Fruit fly (Drosophila melanogaster) whole organism, wandering third instar larva: ENCODE measurements around the gene CG31220.

ENCODE experiments used
- Abd-B ChIP-seq: fragments of >200 bp; optimal IDR thresholded peaks from 2 replicates; lab custom pipeline; 2017; ENCODE audit warnings: missing biosample characterization, missing genetic modification characterization
- CG32264 ChIP-seq: fragments of 200-800 bp; sonication (Bioruptor generic); optimal IDR thresholded peaks from 2 replicates; lab custom pipeline; 2016; ENCODE audit warnings: missing biosample characterization, missing genetic modification characterization
- CG9705 ChIP-seq: fragments of 200-800 bp; sonication (Bioruptor generic); optimal IDR thresholded peaks from 2 replicates; lab custom pipeline; 2018; ENCODE audit warnings: missing biosample characterization, mild to moderate bottlenecking, missing genetic modification characterization
- Dfd ChIP-seq: fragments of >200 bp; optimal IDR thresholded peaks from 2 replicates; lab custom pipeline; 2017; ENCODE audit warnings: missing biosample characterization, missing genetic modification characterization
- Dif ChIP-seq: fragments of 200-275, 200-300 bp; sonication (Bioruptor generic); optimal IDR thresholded peaks from 2 replicates; lab custom pipeline; 2018; ENCODE audit warnings: missing biosample characterization, missing genetic modification characterization; ENCODE audit not compliant: partially characterized antibody
- HLH106 ChIP-seq: fragments of 200-800 bp; optimal IDR thresholded peaks from 3 replicates; lab custom pipeline; 2019; ENCODE audit warnings: missing biosample characterization, mild to moderate bottlenecking, missing genetic modification characterization, moderate library complexity
- Hr78 ChIP-seq: fragments of >200 bp; optimal IDR thresholded peaks from 2 replicates; lab custom pipeline; 2017; ENCODE audit warnings: missing biosample characterization, missing genetic modification characterization
- Hr83 ChIP-seq: fragments of 200-300 bp; sonication (Bioruptor generic); optimal IDR thresholded peaks from 2 replicates; lab custom pipeline; 2016; ENCODE audit warnings: missing biosample characterization, mild to moderate bottlenecking, missing genetic modification characterization, moderate library complexity; ENCODE audit not compliant: poor library complexity, severe bottlenecking
- Mio ChIP-seq: sonication (Bioruptor generic); optimal IDR thresholded peaks from 2 replicates; lab custom pipeline; 2016; ENCODE audit warnings: missing biosample characterization, missing genetic modification characterization
- Myc ChIP-seq: fragments of >200 bp; optimal IDR thresholded peaks from 2 replicates; lab custom pipeline; 2017
- N ChIP-seq: fragments of >200 bp; optimal IDR thresholded peaks from 2 replicates; lab custom pipeline; 2018; ENCODE audit warnings: missing biosample characterization, missing external identifiers, missing genetic modification characterization
- Sp1 ChIP-seq: fragments of 200-800 bp; sonication (Bioruptor generic); optimal IDR thresholded peaks from 3 replicates; lab custom pipeline; 2019; ENCODE audit warnings: missing biosample characterization, mild to moderate bottlenecking, missing genetic modification characterization, moderate library complexity
- Vsx2 ChIP-seq: fragments of 200-300, 225-300 bp; sonication (Bioruptor generic); optimal IDR thresholded peaks from 2 replicates; lab custom pipeline; 2018; ENCODE audit warnings: missing biosample characterization, missing genetic modification characterization; ENCODE audit not compliant: partially characterized antibody
- br ChIP-seq: fragments of 200-800 bp; sonication (Bioruptor generic); optimal IDR thresholded peaks from 2 replicates; lab custom pipeline; 2016; ENCODE audit warnings: missing biosample characterization, missing genetic modification characterization
- brk ChIP-seq: fragments of 200-800 bp; sonication (Bioruptor generic); optimal IDR thresholded peaks from 2 replicates; lab custom pipeline; 2016; ENCODE audit warnings: missing biosample characterization, mild to moderate bottlenecking, missing genetic modification characterization
- dl ChIP-seq, 2 experiments: fragments of 175-275, 200-275 bp in 1 of 2; fragments of 200-275 bp in 1 of 2; sonication (Bioruptor generic); optimal IDR thresholded peaks; lab custom pipeline; 2018; ENCODE audit warnings: mild to moderate bottlenecking in 2 of 2, missing biosample characterization in 2 of 2, missing genetic modification characterization in 2 of 2, moderate library complexity in 2 of 2; ENCODE audit not compliant: partially characterized antibody in 2 of 2, insufficient read depth in 1 of 2
- dmrt93B ChIP-seq: fragments of 200-800 bp; sonication (Bioruptor generic); optimal IDR thresholded peaks from 2 replicates; lab custom pipeline; 2018; ENCODE audit warnings: missing biosample characterization, mild to moderate bottlenecking, missing genetic modification characterization
- dsf ChIP-seq: sonication (Bioruptor generic); optimal IDR thresholded peaks from 2 replicates; lab custom pipeline; 2016; ENCODE audit warnings: missing biosample characterization, missing genetic modification characterization, borderline replicate concordance
- ey ChIP-seq: fragments of 200-800 bp; sonication (Bioruptor generic); optimal IDR thresholded peaks from 2 replicates; lab custom pipeline; 2016; ENCODE audit warnings: missing biosample characterization, missing genetic modification characterization
- fru ChIP-seq: fragments of 200-800 bp; sonication (Bioruptor generic); optimal IDR thresholded peaks from 3 replicates; lab custom pipeline; 2016; ENCODE audit warnings: missing biosample characterization, mild to moderate bottlenecking, missing genetic modification characterization
- h ChIP-seq: fragments of 200-800 bp; sonication (Bioruptor generic); optimal IDR thresholded peaks from 3 replicates; lab custom pipeline; 2016; ENCODE audit warnings: missing biosample characterization, mild to moderate bottlenecking, missing genetic modification characterization
- jim ChIP-seq: fragments of 175-275, 200-325 bp; sonication (Bioruptor generic); optimal IDR thresholded peaks from 2 replicates; lab custom pipeline; 2016; ENCODE audit warnings: missing biosample characterization, mild to moderate bottlenecking, missing genetic modification characterization
- lola ChIP-seq: fragments of >200 bp; optimal IDR thresholded peaks from 2 replicates; lab custom pipeline; 2017; ENCODE audit warnings: missing biosample characterization, missing genetic modification characterization
- pan ChIP-seq: fragments of >200 bp; optimal IDR thresholded peaks from 2 replicates; lab custom pipeline; 2017
- psq ChIP-seq: fragments of 200-800 bp; sonication (Bioruptor generic); optimal IDR thresholded peaks from 3 replicates; lab custom pipeline; 2017; ENCODE audit warnings: missing biosample characterization, mild to moderate bottlenecking, missing genetic modification characterization, moderate library complexity
- rgr ChIP-seq: fragments of 200-800 bp; sonication (Bioruptor generic); optimal IDR thresholded peaks from 3 replicates; lab custom pipeline; 2016; ENCODE audit warnings: missing biosample characterization, mild to moderate bottlenecking, missing genetic modification characterization
- tai ChIP-seq: sonication (Bioruptor generic); optimal IDR thresholded peaks from 2 replicates; lab custom pipeline; 2016; ENCODE audit warnings: missing biosample characterization, missing genetic modification characterization
- woc ChIP-seq: sonication (Bioruptor generic); optimal IDR thresholded peaks from 2 replicates; lab custom pipeline; 2016; ENCODE audit warnings: missing biosample characterization, mild to moderate bottlenecking, missing genetic modification characterization

Gene CG31220

DNA sequence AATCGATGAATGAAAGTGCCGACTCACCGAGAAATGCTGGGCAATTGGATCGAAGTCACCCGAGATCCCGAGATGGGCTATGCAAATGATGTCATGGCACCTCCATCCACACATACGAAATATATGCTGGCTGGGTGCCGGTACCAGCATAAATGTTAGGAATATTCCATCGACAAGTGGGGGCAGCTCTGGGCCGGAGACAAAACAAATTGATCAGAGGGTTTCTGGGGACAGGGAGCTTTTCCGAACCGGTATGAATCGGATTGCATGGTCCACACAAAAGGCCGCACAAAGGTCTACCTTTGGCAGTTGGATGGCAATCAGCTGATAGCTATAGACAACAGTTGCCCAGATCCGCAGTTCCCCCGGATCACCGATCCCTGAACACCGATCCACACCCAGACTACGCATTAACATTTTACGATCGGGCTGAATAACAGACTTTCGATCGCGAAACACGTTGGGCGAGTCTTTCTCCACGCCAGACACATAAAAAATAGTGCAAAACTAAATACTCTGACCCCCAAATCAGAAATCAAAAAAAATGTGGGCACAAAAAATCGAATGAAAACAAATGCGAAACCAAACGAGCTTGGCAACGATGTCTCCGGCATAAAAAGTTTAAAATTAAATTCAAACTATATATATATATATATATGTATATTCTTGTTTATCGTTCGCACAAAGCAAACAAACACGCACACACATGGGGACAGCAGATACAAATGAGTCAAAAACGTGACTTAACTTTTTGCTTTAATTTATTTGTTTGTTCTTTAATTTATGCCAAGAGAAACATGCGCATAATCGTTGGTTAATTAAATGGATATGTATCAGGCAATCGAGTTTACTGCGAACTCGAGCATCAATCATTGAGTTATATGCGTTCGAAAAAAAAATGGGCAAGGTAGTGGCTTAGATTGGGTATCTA, 22.7 kb upstream of the CG31220 start:
- no peak for TF ChIP-seq CG32264 (GFP tag; lab: Kevin White, UChicago)
- no peak for TF ChIP-seq rgr (GFP tag; lab: Kevin White, UChicago)
- no peak for TF ChIP-seq Mio
- TF ChIP-seq Sp1 (GFP tag; lab: Kevin White, UChicago), result no peak
- TF ChIP-seq dl (GFP tag; optimal IDR thresholded peaks at IDR 0.05; lab: Kevin White, UChicago; ENCODE audit: insufficient read depth in 1 of 2, partially characterized antibody in 2 of 2), result no peak
- no peak for TF ChIP-seq Hr83 (GFP tag; lab: Kevin White, UChicago)
- no peak for TF ChIP-seq dsf (GFP tag; lab: Kevin White, UChicago)
- no peak for TF ChIP-seq h (GFP tag; lab: Kevin White, UChicago)
- no peak for TF ChIP-seq Myc (lab: Kevin White, UChicago)
- no peak for TF ChIP-seq Hr78 (GFP tag; lab: Kevin White, UChicago)

DNA sequence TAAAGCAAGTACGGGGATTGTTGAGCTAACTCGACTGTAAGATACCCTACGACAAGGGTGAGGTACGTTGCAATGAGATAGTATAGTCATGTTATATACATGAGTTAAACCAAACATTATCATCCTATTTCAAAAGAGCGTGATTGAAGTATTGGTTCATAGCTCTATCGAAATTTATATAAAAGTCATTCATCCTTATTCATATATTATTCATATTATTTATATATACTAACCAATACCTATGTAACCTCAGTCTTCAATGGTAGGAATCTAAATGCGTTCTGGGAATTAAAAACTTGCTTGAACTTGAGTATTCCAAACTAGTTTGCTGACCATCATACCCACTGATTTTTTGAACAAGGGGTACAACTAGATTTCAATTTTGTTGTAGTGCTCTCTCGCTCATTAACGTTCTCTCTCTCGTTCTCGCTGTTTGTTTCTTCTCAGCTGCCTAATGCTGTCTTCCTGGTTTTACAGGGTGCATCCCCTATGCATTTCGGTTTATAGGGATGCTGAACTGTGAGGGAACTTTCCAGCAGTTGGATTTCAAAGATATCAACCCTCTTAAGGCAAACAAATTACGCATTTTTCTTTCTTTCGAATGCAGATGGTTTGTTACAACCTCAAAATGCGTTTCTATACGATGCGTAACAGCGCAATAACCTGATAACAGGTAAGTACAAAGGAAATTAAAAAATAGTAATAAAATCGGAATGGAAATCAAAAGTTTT, 20.3 kb upstream of the CG31220 start:
- TF ChIP-seq Dif (GFP tag; lab: Kevin White, UChicago) (no peak), pan (lab: Kevin White, UChicago) (peak; percentile 26)

DNA sequence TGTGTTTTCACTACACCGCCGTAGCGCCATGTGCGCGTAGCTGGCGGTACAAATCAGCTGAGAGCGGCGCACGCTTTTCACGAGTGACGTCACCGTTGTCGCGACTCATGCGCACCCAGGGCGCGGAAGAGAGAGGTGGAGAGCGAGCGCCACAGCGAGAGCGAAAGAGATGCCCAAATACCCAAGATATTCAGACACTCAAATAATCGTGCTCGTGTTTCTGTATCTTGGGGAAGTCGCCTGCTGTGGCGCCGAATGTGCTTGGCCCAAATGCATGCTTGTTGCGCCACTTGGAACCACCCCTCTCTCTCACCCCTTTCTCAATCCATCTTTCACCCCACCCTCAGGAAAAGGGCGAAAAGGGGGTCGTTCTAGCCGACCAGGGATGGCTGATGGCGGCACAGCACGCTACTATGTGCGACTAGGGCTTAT, 15.6 kb upstream of the CG31220 start, which contains the start of gene CG6231:
TSS of gene CG6231 (minus strand) at position 34 of the 432 bp plus-strand sequence.
- TF ChIP-seq woc (GFP tag; lab: Kevin White, UChicago), result no peak
- TF ChIP-seq h (GFP tag; lab: Kevin White, UChicago), result peak; percentile 34
- TF ChIP-seq ey, result no peak
- no peak for TF ChIP-seq Hr78 (GFP tag; lab: Kevin White, UChicago)
- TF ChIP-seq Dif (GFP tag; lab: Kevin White, UChicago), result peak; percentile 63
- peak; percentile 44 for TF ChIP-seq Vsx2 (GFP tag; lab: Kevin White, UChicago)
- no peak for TF ChIP-seq Sp1 (GFP tag; lab: Kevin White, UChicago)
- TF ChIP-seq dsf (GFP tag; lab: Kevin White, UChicago), result no peak
- no peak for TF ChIP-seq tai (GFP tag; lab: Kevin White, UChicago)
- TF ChIP-seq Dfd (GFP tag; lab: Kevin White, UChicago), result no peak
- TF ChIP-seq CG9705 (GFP tag; lab: Kevin White, UChicago), result no peak
- peak; percentile 11 to 26 for TF ChIP-seq dl (GFP tag; optimal IDR thresholded peaks at IDR 0.05; lab: Kevin White, UChicago; ENCODE audit: insufficient read depth in 1 of 2, partially characterized antibody in 2 of 2)
- no peak for TF ChIP-seq HLH106 (tag; lab: Kevin White, UChicago)
- TF ChIP-seq fru (GFP tag; lab: Kevin White, UChicago), result no peak
- TF ChIP-seq Abd-B (GFP tag; lab: Kevin White, UChicago), result no peak
- no peak for TF ChIP-seq psq (GFP tag; lab: Kevin White, UChicago)

DNA sequence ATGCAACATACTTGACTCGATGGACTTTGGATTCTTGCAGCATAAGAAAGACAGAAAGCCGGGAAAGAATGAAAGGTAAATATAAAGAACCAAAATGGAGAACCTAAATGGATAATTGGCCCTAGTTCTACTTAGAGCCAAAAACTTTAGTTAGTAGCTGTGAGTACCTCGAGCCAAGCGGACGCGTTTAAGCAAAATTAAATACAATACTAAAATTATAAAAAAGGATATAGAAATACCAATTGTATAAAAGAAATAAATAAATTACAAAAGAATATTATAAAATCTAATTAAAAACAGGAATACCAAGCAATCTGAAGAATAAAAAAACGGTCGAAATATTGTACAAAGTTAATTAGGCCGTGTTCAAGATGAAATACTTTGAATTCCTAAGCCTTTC, 13.6 kb upstream of the CG31220 start, which contains the start of gene CG34138:
TSS of gene CG34138 (plus strand) at position 301 of the 400 bp plus-strand sequence.
- TF ChIP-seq Abd-B (GFP tag; lab: Kevin White, UChicago) (no peak), N (GFP tag; lab: Kevin White, UChicago) (no peak), br (GFP tag; lab: Kevin White, UChicago) (no peak), tai (GFP tag; lab: Kevin White, UChicago) (no peak), brk (no peak), rgr (GFP tag; lab: Kevin White, UChicago) (no peak), HLH106 (tag; lab: Kevin White, UChicago) (no peak), dmrt93B (GFP tag; lab: Kevin White, UChicago) (no peak), lola (GFP tag; lab: Kevin White, UChicago) (no peak), h (GFP tag; lab: Kevin White, UChicago) (no peak), jim (GFP tag; lab: Kevin White, UChicago) (no peak)
